Worm (Caenorhabditis elegans) whole organism, young adult: ENCODE measurements around the gene srz-15.

Experiments
- F52B5.7 ChIP-seq: sonication (generic microtip); optimal IDR thresholded peaks from 2 replicates; lab custom pipeline; 2016; ENCODE audit warnings: mild to moderate bottlenecking, missing genetic modification characterization, missing compliant biosample characterization
- Y67H2A.10 ChIP-seq: fragments of 200-800 bp; sonication (Bioruptor generic); conservative IDR thresholded peaks from 2 replicates; pipeline ENCODE4 v1.3.6; 2022; ENCODE audit warnings: missing genetic modification reagents, missing genetic modification characterization, missing compliant biosample characterization
- ama-1 ChIP-seq, 3 experiments: fragments of 150-350 bp in 1 of 3; sonication (generic microtip) in 2 of 3; optimal IDR thresholded peaks; 2 replicates each; lab custom pipeline; 2014 to 2018; ENCODE audit warnings: missing biosample characterization in 2 of 3, missing genetic modification characterization in 2 of 3, missing genetic modification reagents in 2 of 3
- nfyb-1 ChIP-seq: fragments of 200-800 bp; sonication (Bioruptor generic); IDR thresholded peaks from 2 replicates; pipeline ENCODE4 v1.3.6; 2022; ENCODE audit warnings: missing genetic modification reagents, missing genetic modification characterization, missing compliant biosample characterization
- snpc-1.3 ChIP-seq: sonication (generic microtip); optimal IDR thresholded peaks from 2 replicates; lab custom pipeline; 2017; ENCODE audit warnings: missing genetic modification characterization, mild to moderate bottlenecking, missing compliant biosample characterization, antibody characterized with exemption, moderate library complexity, missing genotype, missing genetic modification reagents; ENCODE audit not compliant: insufficient read depth
- snpc-4 ChIP-seq, 5 experiments: fragments of 150-350 bp in 1 of 5; sonication (generic microtip) in 4 of 5; optimal IDR thresholded peaks; 2 replicates each; lab custom pipeline; 2014 to 2018; ENCODE audit warnings: missing genetic modification characterization in 5 of 5, missing biosample characterization in 3 of 5, antibody characterized with exemption in 2 of 5, mild to moderate bottlenecking in 2 of 5, missing compliant biosample characterization in 2 of 5, missing genotype in 2 of 5, moderate library complexity in 2 of 5, missing genetic modification reagents in 1 of 5
- xnd-1 ChIP-seq: sonication (generic microtip); optimal IDR thresholded peaks from 2 replicates; lab custom pipeline; 2016; ENCODE audit warnings: missing genotype, missing genetic modification reagents, missing genetic modification characterization, missing compliant biosample characterization

DNA sequence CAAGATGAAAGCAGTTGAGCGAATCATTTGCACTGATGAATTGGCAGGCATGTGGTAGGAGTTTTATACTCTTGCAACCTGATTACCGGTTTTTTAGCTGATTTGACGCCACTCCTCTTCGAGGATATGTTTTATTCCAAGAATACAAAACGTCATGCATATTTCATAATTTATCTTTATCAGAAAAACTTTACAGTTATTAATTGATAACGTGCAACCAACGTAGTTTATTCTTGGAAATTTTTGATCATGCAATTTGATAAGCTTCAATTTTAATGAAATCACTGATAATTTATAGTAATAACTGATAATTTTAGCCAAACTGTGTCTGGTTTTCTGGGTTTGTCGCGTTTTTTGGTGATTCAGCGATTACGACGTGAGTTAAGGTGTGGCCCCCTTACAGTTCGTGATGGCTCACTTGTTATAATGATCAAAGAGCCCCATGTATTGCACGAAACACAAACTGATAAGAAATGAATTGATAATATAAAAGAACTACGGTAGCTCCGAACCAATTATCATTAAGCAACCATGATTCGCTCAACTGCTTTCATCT lies 20.7 kb downstream of the srz-15 start, which contains the start of the genes cld-1 and dod-21:
- TF ChIP-seq snpc-1.3 (tag; lab: Kevin White, UChicago) = no peak
- no peak for TF ChIP-seq Y67H2A.10 (GFP tag; lab: Robert Waterston, UW)
- TF ChIP-seq F52B5.7 = no peak
- TF ChIP-seq ama-1 (optimal IDR thresholded peaks at IDR 0.05; lab: Kevin White, UChicago) = no peak
- no peak for TF ChIP-seq ama-1 (GFP tag; optimal IDR thresholded peaks at IDR 0.05; lab: Kevin White, UChicago)
- TF ChIP-seq xnd-1 (tag; lab: Kevin White, UChicago) = no peak
- TF ChIP-seq snpc-4 (GFP tag; optimal IDR thresholded peaks at IDR 0.05; lab: Kevin White, UChicago) = no peak
- TF ChIP-seq snpc-4 (tag; optimal IDR thresholded peaks at IDR 0.05; lab: Kevin White, UChicago) = no peak
- TF ChIP-seq nfyb-1 (GFP tag; lab: Robert Waterston, UW) = peak; percentile 78
